Fruit fly (Drosophila melanogaster) whole organism, embryonic: ENCODE measurements around the gene CG33111.

Experiments
- Awh ChIP-seq: fragments of 200-800 bp; sonication (Bioruptor generic); IDR thresholded peaks from 2 replicates; pipeline ENCODE4, ENCODE4 v1.3.6; 2022; ENCODE audit warnings: missing biosample characterization, missing genetic modification characterization
- Bteb2 ChIP-seq: fragments of 200-800 bp; sonication (Bioruptor generic); optimal IDR thresholded peaks from 2 replicates; lab custom pipeline; 2016; ENCODE audit warnings: missing biosample characterization, missing genetic modification characterization
- CG11085 ChIP-seq: fragments of 200-800 bp; sonication (Bioruptor generic); IDR thresholded peaks from 2 replicates; pipeline ENCODE4 v1.3.6; 2022; ENCODE audit warnings: missing biosample characterization, missing genetic modification characterization
- CG12071 ChIP-seq: fragments of 200-800 bp; sonication (Bioruptor generic); optimal IDR thresholded peaks from 3 replicates; lab custom pipeline; 2018; ENCODE audit warnings: missing biosample characterization, mild to moderate bottlenecking, missing genetic modification characterization
- CG13287 ChIP-seq: fragments of 200-800 bp; sonication (Bioruptor generic); IDR thresholded peaks from 2 replicates; pipeline ENCODE4 v1.3.6; 2022; ENCODE audit warnings: missing biosample characterization, missing genetic modification characterization; ENCODE audit not compliant: partially characterized antibody
- CG13296 ChIP-seq: fragments of 200-800 bp; sonication (Bioruptor generic); optimal IDR thresholded peaks from 3 replicates; lab custom pipeline; 2018; ENCODE audit warnings: missing biosample characterization, mild to moderate bottlenecking, missing genetic modification characterization
- CG1529 ChIP-seq: fragments of 200-800 bp; sonication (Bioruptor generic); optimal IDR thresholded peaks from 3 replicates; lab custom pipeline; 2018; ENCODE audit warnings: missing biosample characterization, missing genetic modification characterization
- CG15479 ChIP-seq: fragments of 200-800 bp; sonication (Bioruptor generic); optimal IDR thresholded peaks from 3 replicates; lab custom pipeline; 2019; ENCODE audit warnings: missing biosample characterization, mild to moderate bottlenecking, missing genetic modification characterization, moderate library complexity
- CG15514 ChIP-seq: fragments of 200-800 bp; sonication (Bioruptor generic); optimal IDR thresholded peaks from 3 replicates; lab custom pipeline; 2017; ENCODE audit warnings: missing biosample characterization, missing genetic modification characterization, mild to moderate bottlenecking, moderate library complexity, missing genetic modification reagents
- CG18262 ChIP-seq: fragments of 200-800 bp; optimal IDR thresholded peaks from 3 replicates; lab custom pipeline; 2019; ENCODE audit warnings: missing biosample characterization, mild to moderate bottlenecking, missing genetic modification characterization, moderate library complexity
- CG18476 ChIP-seq: fragments of 200-800 bp; sonication (Bioruptor generic); optimal IDR thresholded peaks from 2 replicates; lab custom pipeline; 2016; ENCODE audit warnings: missing biosample characterization, mild to moderate bottlenecking, missing genetic modification characterization
- CG2875 ChIP-seq: fragments of 200-800 bp; sonication (Bioruptor generic); optimal IDR thresholded peaks from 2 replicates; lab custom pipeline; 2017; ENCODE audit warnings: missing biosample characterization, mild to moderate bottlenecking, missing genetic modification characterization, missing genetic modification reagents
- CG32532 ChIP-seq: fragments of 200-800 bp; sonication (Bioruptor generic); IDR thresholded peaks from 2 replicates; pipeline ENCODE4 v1.3.6; 2022; ENCODE audit warnings: missing biosample characterization, missing genetic modification characterization
- CG34376 ChIP-seq: fragments of 200-800 bp; sonication (Bioruptor generic); optimal IDR thresholded peaks from 2 replicates; lab custom pipeline; 2018; ENCODE audit warnings: missing biosample characterization, mild to moderate bottlenecking, missing genetic modification characterization
- CG4282 ChIP-seq: fragments of 200-800 bp; sonication (Bioruptor generic); optimal IDR thresholded peaks from 2 replicates; lab custom pipeline; 2016; ENCODE audit warnings: missing biosample characterization, missing genetic modification characterization
- CG4328 ChIP-seq: fragments of 200-800 bp; sonication (Bioruptor generic); optimal IDR thresholded peaks from 3 replicates; lab custom pipeline; 2017; ENCODE audit warnings: missing biosample characterization, missing genetic modification reagents, missing genetic modification characterization
- CG7556 ChIP-seq: fragments of 200-800 bp; sonication (Bioruptor generic); optimal IDR thresholded peaks from 2 replicates; lab custom pipeline; 2017; ENCODE audit warnings: missing biosample characterization, mild to moderate bottlenecking, missing genetic modification characterization
- CkIIα-i1 ChIP-seq: fragments of 200-800 bp; sonication (Bioruptor generic); IDR thresholded peaks from 2 replicates; pipeline ENCODE4 v1.3.6; 2022; ENCODE audit warnings: missing biosample characterization, missing genetic modification characterization
- Dad ChIP-seq: fragments of 200-800 bp; sonication (Bioruptor generic); optimal IDR thresholded peaks from 3 replicates; lab custom pipeline; 2016; ENCODE audit warnings: missing biosample characterization, missing genetic modification characterization
- Dip2 ChIP-seq: fragments of 200-800 bp; sonication (Bioruptor generic); IDR thresholded peaks from 2 replicates; pipeline ENCODE4 v1.3.6; 2022; ENCODE audit warnings: missing biosample characterization, missing genetic modification characterization
- H2.0 ChIP-seq: fragments of 200-800 bp; sonication (Bioruptor generic); IDR thresholded peaks from 2 replicates; pipeline ENCODE4 v1.3.6; 2022; ENCODE audit warnings: missing biosample characterization, missing genetic modification characterization
- HLH3B ChIP-seq: fragments of 200-800 bp; sonication (Bioruptor generic); IDR thresholded peaks from 2 replicates; pipeline ENCODE4 v1.3.6; 2022; ENCODE audit warnings: missing biosample characterization, missing genetic modification characterization
- Hmr ChIP-seq: fragments of 200-800 bp; sonication (Bioruptor generic); optimal IDR thresholded peaks from 3 replicates; lab custom pipeline; 2017; ENCODE audit warnings: mild to moderate bottlenecking, missing biosample characterization, missing genetic modification reagents, missing genetic modification characterization
- Kr ChIP-seq: fragments of 200-800 bp; sonication (Bioruptor generic); optimal IDR thresholded peaks from 2 replicates; lab custom pipeline; 2017; ENCODE audit warnings: missing biosample characterization, mild to moderate bottlenecking, missing genetic modification characterization
- MBD-R2 ChIP-seq: fragments of 200-800 bp; sonication (Bioruptor generic); IDR thresholded peaks from 2 replicates; pipeline ENCODE4 v1.3.6; 2022; ENCODE audit warnings: missing biosample characterization, missing genetic modification characterization
- Opbp ChIP-seq: fragments of 200-800 bp; sonication (Bioruptor generic); IDR thresholded peaks from 3 replicates; pipeline ENCODE4 v1.3.6; 2022; ENCODE audit warnings: missing biosample characterization, missing genetic modification characterization; ENCODE audit not compliant: partially characterized antibody
- Optix ChIP-seq: fragments of 200-800 bp; sonication (Bioruptor generic); IDR thresholded peaks from 3 replicates; pipeline ENCODE4 v1.3.6; 2022; ENCODE audit warnings: missing biosample characterization, missing genetic modification characterization
- Rfx ChIP-seq: fragments of 200-800 bp; sonication (Bioruptor generic); IDR thresholded peaks from 2 replicates; pipeline ENCODE4 v1.3.6; 2022; ENCODE audit warnings: missing biosample characterization, missing genetic modification characterization
- Side ChIP-seq: fragments of 200-800 bp; sonication (Bioruptor generic); optimal IDR thresholded peaks from 2 replicates; lab custom pipeline; 2016; ENCODE audit warnings: missing biosample characterization, missing genetic modification characterization
- ac ChIP-seq: fragments of 200-800 bp; sonication (Bioruptor generic); optimal IDR thresholded peaks from 3 replicates; lab custom pipeline; 2017; ENCODE audit warnings: missing biosample characterization, mild to moderate bottlenecking, missing genetic modification characterization
- amos ChIP-seq: fragments of 200-800 bp; sonication (Bioruptor generic); IDR thresholded peaks from 2 replicates; pipeline ENCODE4 v1.3.6; 2022; ENCODE audit warnings: missing biosample characterization, missing genetic modification characterization; ENCODE audit not compliant: partially characterized antibody
- bab2 ChIP-seq: fragments of 200-800 bp; sonication (Bioruptor generic); optimal IDR thresholded peaks from 2 replicates; lab custom pipeline; 2016; ENCODE audit warnings: missing biosample characterization, missing genetic modification characterization
- bowl ChIP-seq: fragments of 200-800 bp; sonication (Bioruptor generic); IDR thresholded peaks from 2 replicates; pipeline ENCODE4 v1.3.6; 2022; ENCODE audit warnings: missing biosample characterization, missing genetic modification characterization
- btn ChIP-seq: fragments of 200-800 bp; sonication (Bioruptor generic); optimal IDR thresholded peaks from 2 replicates; lab custom pipeline; 2016; ENCODE audit warnings: missing biosample characterization, missing genetic modification characterization
- eyg ChIP-seq: fragments of 200-800 bp; sonication (Bioruptor generic); optimal IDR thresholded peaks from 3 replicates; lab custom pipeline; 2016; ENCODE audit warnings: missing biosample characterization, missing genetic modification characterization
- grau ChIP-seq: fragments of 200-800 bp; optimal IDR thresholded peaks from 3 replicates; lab custom pipeline; 2019; ENCODE audit warnings: missing biosample characterization, mild to moderate bottlenecking, missing genetic modification characterization, moderate library complexity
- gsb ChIP-seq: fragments of 200-800 bp; sonication (Bioruptor generic); IDR thresholded peaks from 2 replicates; pipeline ENCODE4 v1.3.6; 2022; ENCODE audit warnings: missing biosample characterization, missing genetic modification characterization
- hbn ChIP-seq: fragments of 200-800 bp; sonication (Bioruptor generic); IDR thresholded peaks from 2 replicates; pipeline ENCODE4 v1.3.6; 2022; ENCODE audit warnings: missing biosample characterization, missing genetic modification characterization; ENCODE audit not compliant: partially characterized antibody
- inv ChIP-seq: fragments of 200-800 bp; sonication (Bioruptor generic); IDR thresholded peaks from 2 replicates; pipeline ENCODE4 v1.3.6; 2022; ENCODE audit warnings: missing biosample characterization, missing genetic modification characterization; ENCODE audit not compliant: partially characterized antibody
- kay ChIP-seq: fragments of 200-800 bp; sonication (Bioruptor generic); optimal IDR thresholded peaks from 2 replicates; lab custom pipeline; 2016; ENCODE audit warnings: missing biosample characterization, missing genetic modification characterization
- ken ChIP-seq: fragments of 200-800 bp; sonication (Bioruptor generic); IDR thresholded peaks from 3 replicates; pipeline ENCODE4 v1.3.6; 2022; ENCODE audit warnings: missing biosample characterization, missing genetic modification characterization
- klu ChIP-seq: fragments of 200-800 bp; sonication (Bioruptor generic); IDR thresholded peaks from 2 replicates; pipeline ENCODE4 v1.3.6; 2022; ENCODE audit warnings: missing biosample characterization, missing genetic modification characterization
- nau ChIP-seq: fragments of 200-800 bp; sonication (Bioruptor generic); optimal IDR thresholded peaks from 3 replicates; lab custom pipeline; 2017; ENCODE audit warnings: missing biosample characterization, mild to moderate bottlenecking, missing genetic modification characterization, missing genetic modification reagents
- oc ChIP-seq: fragments of 200-800 bp; sonication (Bioruptor generic); optimal IDR thresholded peaks from 2 replicates; lab custom pipeline; 2018; ENCODE audit warnings: missing biosample characterization, mild to moderate bottlenecking, missing genetic modification characterization, moderate library complexity
- odd ChIP-seq: fragments of 200-800 bp; sonication (Bioruptor generic); optimal IDR thresholded peaks from 2 replicates; lab custom pipeline; 2017; ENCODE audit warnings: missing biosample characterization, mild to moderate bottlenecking, missing genetic modification characterization
- otp ChIP-seq: fragments of 200-800 bp; sonication (Bioruptor generic); IDR thresholded peaks from 3 replicates; pipeline ENCODE4, ENCODE4 v1.3.6; 2022; ENCODE audit warnings: missing biosample characterization, missing genetic modification characterization
- pita ChIP-seq: fragments of 200-800 bp; sonication (Bioruptor generic); optimal IDR thresholded peaks from 2 replicates; lab custom pipeline; 2017; ENCODE audit warnings: missing biosample characterization, mild to moderate bottlenecking, missing genetic modification characterization
- trem ChIP-seq: fragments of 200-800 bp; optimal IDR thresholded peaks from 3 replicates; lab custom pipeline; 2019; ENCODE audit warnings: missing biosample characterization, mild to moderate bottlenecking, missing genetic modification characterization, moderate library complexity
- ttk ChIP-seq: fragments of 200-800 bp; sonication (Bioruptor generic); IDR thresholded peaks from 2 replicates; pipeline ENCODE4 v2.1.2; 2022; ENCODE audit warnings: missing biosample characterization, missing genetic modification characterization
- unpg ChIP-seq: fragments of 200-800 bp; sonication (Bioruptor generic); optimal IDR thresholded peaks from 3 replicates; lab custom pipeline; 2018; ENCODE audit warnings: missing biosample characterization, mild to moderate bottlenecking, missing genetic modification characterization, moderate library complexity
- yki ChIP-seq: fragments of >200 bp; optimal IDR thresholded peaks from 3 replicates; lab custom pipeline; 2018
- zf30C ChIP-seq: fragments of 200-800 bp; sonication (Bioruptor generic); optimal IDR thresholded peaks from 3 replicates; lab custom pipeline; 2018; ENCODE audit warnings: missing biosample characterization, mild to moderate bottlenecking, missing genetic modification characterization

Gene CG33111

dm6 chr3R:23772808-23773207 lies 46.2 kb downstream of the CG33111 start, which contains the start of gene tst (continued):
- TF ChIP-seq odd (GFP tag; lab: Kevin White, UChicago): no peak
- TF ChIP-seq grau: peak; percentile 91
- peak; percentile 91 for TF ChIP-seq trem
- TF ChIP-seq amos (GFP tag; lab: Robert Waterston, UW): no peak
- no peak for TF ChIP-seq zf30C (GFP tag; lab: Kevin White, UChicago)
- no peak for TF ChIP-seq CG15479 (GFP tag; lab: Kevin White, UChicago)
- peak; percentile 96 for TF ChIP-seq H2.0 (GFP tag; lab: Robert Waterston, UW)
- no peak for TF ChIP-seq CG12071 (GFP tag; lab: Kevin White, UChicago)
- no peak for TF ChIP-seq btn
- TF ChIP-seq CG4328 (GFP tag; lab: Kevin White, UChicago): peak; percentile 41
- TF ChIP-seq CG15514 (GFP tag; lab: Kevin White, UChicago): peak; percentile 90
- peak; percentile 76 for TF ChIP-seq bowl
- peak; percentile 95 for TF ChIP-seq ken (GFP tag; lab: Robert Waterston, UW)
- peak; percentile 74 for TF ChIP-seq kay (GFP tag; lab: Kevin White, UChicago)
- peak; percentile 90 for TF ChIP-seq gsb (GFP tag; lab: Robert Waterston, UW)
- peak; percentile 24 for TF ChIP-seq Dad
- no peak for TF ChIP-seq nau (GFP tag; lab: Kevin White, UChicago)
- TF ChIP-seq CG13296: peak; percentile 92
- peak; percentile 97 for TF ChIP-seq HLH3B (GFP tag; lab: Robert Waterston, UW)
- peak; percentile 95 for TF ChIP-seq CG11085
- TF ChIP-seq CG32532: peak; percentile 98
- TF ChIP-seq inv (GFP tag; lab: Robert Waterston, UW): no peak
- TF ChIP-seq CG18476 (GFP tag; lab: Kevin White, UChicago): peak; percentile 75
- TF ChIP-seq CG18262 (tag; lab: Kevin White, UChicago): peak; percentile 94
- peak; percentile 97 for TF ChIP-seq MBD-R2 (GFP tag; lab: Robert Waterston, UW)
- TF ChIP-seq Optix (GFP tag; lab: Robert Waterston, UW): peak; percentile 93
- TF ChIP-seq Hmr (GFP tag; lab: Kevin White, UChicago): peak; percentile 91
- peak; percentile 31 for TF ChIP-seq Bteb2 (GFP tag; lab: Kevin White, UChicago)
- TF ChIP-seq yki (lab: Kevin White, UChicago): no peak
- TF ChIP-seq Rfx (GFP tag; lab: Robert Waterston, UW): peak; percentile 98
- TF ChIP-seq CG13287 (GFP tag; lab: Robert Waterston, UW): peak; percentile 69
- TF ChIP-seq ttk (GFP tag; lab: Robert Waterston, UW): peak; percentile 98
- no peak for TF ChIP-seq Opbp (GFP tag; lab: Robert Waterston, UW)
- peak; percentile 66 for TF ChIP-seq CG2875 (GFP tag; lab: Kevin White, UChicago)
- TF ChIP-seq Kr (GFP tag; lab: Kevin White, UChicago): no peak
- TF ChIP-seq Dip2 (GFP tag; lab: Robert Waterston, UW): peak; percentile 48
- TF ChIP-seq pita (GFP tag; lab: Kevin White, UChicago): no peak
- TF ChIP-seq Side (GFP tag; lab: Kevin White, UChicago): no peak
- peak; percentile 89 for TF ChIP-seq oc
- peak; percentile 57 for TF ChIP-seq CkIIα-i1
- peak; percentile 88; the same call in 2 of the 3 replicates for TF ChIP-seq otp (GFP tag; lab: Robert Waterston, UW)
- TF ChIP-seq unpg: peak; percentile 92
- TF ChIP-seq CG1529 (GFP tag; lab: Kevin White, UChicago): peak; percentile 69
- peak; percentile 35 for TF ChIP-seq bab2 (GFP tag; lab: Kevin White, UChicago)
- TF ChIP-seq CG4282 (GFP tag; lab: Kevin White, UChicago): no peak
- TF ChIP-seq Awh (GFP tag; lab: Robert Waterston, UW): peak; percentile 91
- TF ChIP-seq klu (GFP tag; lab: Robert Waterston, UW): peak; percentile 96
- TF ChIP-seq ac (GFP tag; lab: Kevin White, UChicago): peak; percentile 42
- TF ChIP-seq CG7556: peak; percentile 89
- TF ChIP-seq eyg: no peak
- TF ChIP-seq CG34376: peak; percentile 34
- TF ChIP-seq hbn (GFP tag; lab: Robert Waterston, UW): peak; percentile 42
